Worm (Caenorhabditis elegans): Measurements from ENCODE around the gene F49E12.10.

F49E12.10 gene

DNA sequence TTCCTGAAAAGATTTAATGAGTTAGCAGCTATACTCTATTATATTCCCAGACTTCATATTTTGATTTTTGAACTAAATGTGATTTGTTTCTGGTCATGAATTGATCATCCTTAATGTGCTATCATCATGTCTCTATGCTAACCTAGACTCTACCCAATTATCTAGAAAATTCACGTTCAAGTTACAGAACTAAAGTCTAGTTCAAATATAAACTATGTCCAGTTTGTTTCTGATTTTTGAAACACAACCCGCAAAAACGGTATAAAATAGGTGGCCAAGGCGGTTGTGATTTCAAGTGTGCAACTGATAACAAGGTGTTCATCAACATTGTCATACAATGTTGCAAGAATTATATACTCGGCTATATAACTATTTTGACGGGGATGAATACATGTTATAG is at the start of gene F49E12.10:
TSS of gene F49E12.10 (plus strand) at position 301 of the 400 bp plus-strand sequence.
- peak; percentile 38; the same call in 1 of the 2 replicates for TF ChIP-seq dmd-6 (GFP tag; IDR thresholded peaks at IDR 0.05)
- peak; percentile 25 for TF ChIP-seq pqm-1 (tag; optimal IDR thresholded peaks at IDR 0.05)
- peak; percentile 8 for TF ChIP-seq nhr-28 (tag; optimal IDR thresholded peaks at IDR 0.05)
- TF ChIP-seq tra-1 (GFP tag; IDR thresholded peaks at IDR 0.05): no peak

ce11 chrII:8344803-8345202 is 46.0 kb upstream of the F49E12.10 start:
- TF ChIP-seq unc-62 (GFP tag; optimal IDR thresholded peaks at IDR 0.05 in 1 of 2): peak in 1 of 2 experiments; percentile 70
- TF ChIP-seq unc-62 (tag; optimal IDR thresholded peaks at IDR 0.05): no peak
- no peak for TF ChIP-seq set-16 (GFP tag; IDR thresholded peaks at IDR 0.05)

ce11 chrII:8345613-8346012 is 45.2 kb upstream of the F49E12.10 start:
- TF ChIP-seq fos-1 (tag; optimal IDR thresholded peaks at IDR 0.05): no peak
- no peak for TF ChIP-seq sdz-12 (GFP tag; optimal IDR thresholded peaks at IDR 0.05)
- TF ChIP-seq arid-1 (GFP tag; conservative IDR thresholded peaks at IDR 0.05): no peak
- peak in 1 of 2 experiments; percentile 96 for TF ChIP-seq unc-62 (GFP tag; optimal IDR thresholded peaks at IDR 0.05 in 1 of 2)
- no peak for TF ChIP-seq unc-62 (tag; optimal IDR thresholded peaks at IDR 0.05)
- TF ChIP-seq Y75B8A.6 (GFP tag; IDR thresholded peaks at IDR 0.05): no peak

DNA sequence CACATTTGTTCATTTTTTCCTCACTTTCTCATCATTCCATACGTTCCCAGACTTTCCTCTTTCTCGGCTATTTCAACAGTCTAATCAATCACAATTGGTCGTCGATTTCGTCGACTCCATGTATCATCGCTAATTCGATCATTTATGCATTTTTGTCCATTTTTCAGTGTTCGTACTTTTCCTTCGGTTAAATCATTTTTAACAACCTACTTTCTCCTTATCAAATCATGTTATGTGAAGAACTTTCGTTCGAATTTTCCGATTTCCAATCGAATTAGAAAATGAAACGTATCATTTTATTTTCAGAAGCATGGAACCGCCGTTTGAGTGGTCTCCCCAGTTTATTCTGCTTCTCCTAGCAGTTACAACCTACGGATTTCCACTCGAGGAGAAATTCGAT is 44.5 kb upstream of the F49E12.10 start, which contains the start of gene eff-1:
TSS of gene eff-1 (plus strand) at position 301 of the 400 bp plus-strand sequence.
- TF ChIP-seq nhr-25 (tag; optimal IDR thresholded peaks at IDR 0.05; ENCODE audit: borderline replicate concordance, insufficient read depth) (no peak), Y5F2A.4 (GFP tag; optimal IDR thresholded peaks at IDR 0.05) (no peak), fos-1 (tag; optimal IDR thresholded peaks at IDR 0.05) (no peak), nhr-11 (tag; optimal IDR thresholded peaks at IDR 0.05) (no peak), nhr-6 (tag; optimal IDR thresholded peaks at IDR 0.05) (no peak), ceh-62 (tag; optimal IDR thresholded peaks at IDR 0.05) (no peak), daf-8 (GFP tag; IDR thresholded peaks at IDR 0.05) (no peak), F49E8.2 (tag; optimal IDR thresholded peaks at IDR 0.05; ENCODE audit: borderline replicate concordance) (no peak), F44E2.7 (GFP tag; IDR thresholded peaks at IDR 0.05) (no peak)

DNA sequence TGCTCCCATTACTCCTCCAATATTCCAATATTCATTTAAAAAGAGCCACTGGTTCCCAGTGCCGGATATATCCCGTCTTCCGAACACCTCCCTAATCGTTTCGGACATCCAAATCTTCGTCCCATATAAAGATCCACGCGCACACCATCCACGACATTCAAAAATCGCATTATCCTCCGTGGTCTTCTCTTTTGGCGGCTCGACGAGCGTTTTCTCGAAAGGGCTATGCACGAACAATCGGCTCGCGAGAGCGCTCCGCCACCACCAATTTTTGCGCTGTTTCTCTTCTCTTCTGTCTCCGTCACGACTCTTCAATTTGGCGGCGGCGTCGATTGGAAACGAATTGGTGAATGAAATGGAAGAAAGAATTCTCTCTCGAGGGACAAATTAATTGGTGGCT is 37.6 kb upstream of the F49E12.10 start:
- TF ChIP-seq ctbp-1 (GFP tag; IDR thresholded peaks at IDR 0.05) (peak; percentile 53; the same call in 1 of the 2 replicates), daf-12 (tag; optimal IDR thresholded peaks at IDR 0.05) (no peak), hmg-1.1 (GFP tag; IDR thresholded peaks at IDR 0.05) (0 out of 2 replicates have a peak, but pooled peaks have one; percentile 26)

- TF ChIP-seq Y75B8A.6 (GFP tag; IDR thresholded peaks at IDR 0.05) (no peak), snpc-4 (tag; optimal IDR thresholded peaks at IDR 0.05) (no peak), daf-8 (GFP tag; IDR thresholded peaks at IDR 0.05) (no peak), nhr-41 (GFP tag; IDR thresholded peaks at IDR 0.05) (no peak), ceh-62 (tag; optimal IDR thresholded peaks at IDR 0.05) (no peak)
These were observed 36.6 kb upstream of the F49E12.10 start, which contains the start of gene C26D10.6 for ce11 chrII:8354233-8354750. Gene C26D10.6, minus strand, starts transcription at chrII:8354700.

- TF ChIP-seq spr-1 (tag; optimal IDR thresholded peaks at IDR 0.05) (peak; percentile 21), hlh-11 (tag; optimal IDR thresholded peaks at IDR 0.05) (peak; percentile 34), dmd-8 (GFP tag; IDR thresholded peaks at IDR 0.05) (0 out of 2 replicates have a peak, but pooled peaks have one; percentile 63), lin-38 (GFP tag; IDR thresholded peaks at IDR 0.05) (no peak), T26A8.4 (GFP tag; IDR thresholded peaks at IDR 0.05) (peak; percentile 47; the same call in 1 of the 2 replicates), D1046.2 (GFP tag; IDR thresholded peaks at IDR 0.05) (no peak), madf-5 (GFP tag; IDR thresholded peaks at IDR 0.05) (0 out of 4 replicates have a peak, but pooled peaks of 1 of the 2 experiments have one; percentile 65), zip-11 (GFP tag; IDR thresholded peaks at IDR 0.05) (no peak), nhr-237 (tag; optimal IDR thresholded peaks at IDR 0.05) (no peak), tra-1 (GFP tag; IDR thresholded peaks at IDR 0.05) (no peak), F44E2.7 (GFP tag; IDR thresholded peaks at IDR 0.05) (0 out of 2 replicates have a peak, but pooled peaks have one; percentile 10), unc-39 (tag; optimal IDR thresholded peaks at IDR 0.05) (no peak), set-16 (GFP tag; IDR thresholded peaks at IDR 0.05) (peak; percentile 95)
These were observed 32.4 kb upstream of the F49E12.10 start for ce11 chrII:8358466-8358865.
